Fruit fly (Drosophila melanogaster): ENCODE results near the gene Pus7.
A peak's percentile ranks its signal among the peaks of the same experiment; 100 is the strongest.

Pus7 gene

DNA sequence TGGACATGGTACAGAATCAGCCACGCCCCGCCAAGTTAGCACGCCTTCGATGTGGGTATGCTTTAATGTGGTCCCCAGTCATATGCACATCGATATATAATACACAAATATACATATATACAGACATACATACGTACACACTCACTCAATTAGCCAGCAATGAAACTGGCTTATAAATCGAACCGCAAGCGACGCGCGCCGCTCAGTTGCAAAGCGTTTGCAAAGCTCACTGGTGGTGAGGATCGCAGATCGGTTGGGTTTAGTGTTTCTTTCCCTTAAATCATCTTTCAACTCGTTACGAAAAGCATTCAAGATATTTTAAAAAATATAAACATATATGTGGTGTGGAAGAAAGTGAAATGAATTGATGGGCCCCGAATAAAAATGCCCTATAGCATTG, 18.7 kb downstream of the Pus7 start:
- TF ChIP-seq CG11247 (GFP tag; IDR thresholded peaks at IDR 0.05) (0 out of 2 replicates have a peak, but pooled peaks have one; percentile 6), CG16779 (GFP tag; IDR thresholded peaks at IDR 0.05) (no peak), CG10267 (tag; optimal IDR thresholded peaks at IDR 0.05) (no peak), eve (GFP tag; optimal IDR thresholded peaks at IDR 0.05) (no peak), CG3407 (GFP tag; optimal IDR thresholded peaks at IDR 0.05) (no peak), phol (tag; optimal IDR thresholded peaks at IDR 0.05) (no peak), gsb-n (tag; optimal IDR thresholded peaks at IDR 0.05) (no peak), CG11093 (GFP tag; IDR thresholded peaks at IDR 0.05) (no peak), CG7556 (GFP tag; optimal IDR thresholded peaks at IDR 0.05) (no peak), aop (GFP tag; IDR thresholded peaks at IDR 0.05) (no peak), CG15269 (tag; optimal IDR thresholded peaks at IDR 0.05) (no peak), dati (GFP tag; IDR thresholded peaks at IDR 0.05) (no peak), vvl (GFP tag; IDR thresholded peaks at IDR 0.05) (peak; percentile 35; the same call in 1 of the 2 replicates), CG15696 (tag; optimal IDR thresholded peaks at IDR 0.05) (no peak), inv (GFP tag; IDR thresholded peaks at IDR 0.05; ENCODE audit: partially characterized antibody) (no peak), Fer2 (tag; optimal IDR thresholded peaks at IDR 0.05) (no peak), D19B (GFP tag; optimal IDR thresholded peaks at IDR 0.05) (no peak), CG6254 (GFP tag; optimal IDR thresholded peaks at IDR 0.05) (no peak), run (tag; optimal IDR thresholded peaks at IDR 0.05) (no peak), bcd (GFP tag; optimal IDR thresholded peaks at IDR 0.05) (no peak), CG13624 (GFP tag; optimal IDR thresholded peaks at IDR 0.05) (no peak), CG7987 (GFP tag; optimal IDR thresholded peaks at IDR 0.05) (no peak), chinmo (GFP tag; IDR thresholded peaks at IDR 0.05; ENCODE audit: partially characterized antibody) (peak; percentile 55; the same call in 1 of the 4 replicates), CG7357 (GFP tag; IDR thresholded peaks at IDR 0.05) (no peak), CG6272 (GFP tag; IDR thresholded peaks at IDR 0.05) (no peak), salm (tag; optimal IDR thresholded peaks at IDR 0.05) (no peak), MBD-R2 (GFP tag; IDR thresholded peaks at IDR 0.05) (no peak), CG8765 (GFP tag; IDR thresholded peaks at IDR 0.05) (no peak), Ets97D (GFP tag; optimal IDR thresholded peaks at IDR 0.05) (no peak), sens (GFP tag) (peak; percentile 74), stc (GFP tag; IDR thresholded peaks at IDR 0.05) (no peak), lbe (GFP tag; optimal IDR thresholded peaks at IDR 0.05) (peak; percentile 3), Xrp1 (GFP tag; IDR thresholded peaks at IDR 0.05) (0 out of 2 replicates have a peak, but pooled peaks have one; percentile 8), gem (tag; optimal IDR thresholded peaks at IDR 0.05) (no peak), Xbp1 (GFP tag; optimal IDR thresholded peaks at IDR 0.05) (no peak), CG6765 (GFP tag; optimal IDR thresholded peaks at IDR 0.05) (no peak), Dfd (GFP tag; optimal IDR thresholded peaks at IDR 0.05) (no peak), CG8388 (GFP tag; optimal IDR thresholded peaks at IDR 0.05) (no peak)

DNA sequence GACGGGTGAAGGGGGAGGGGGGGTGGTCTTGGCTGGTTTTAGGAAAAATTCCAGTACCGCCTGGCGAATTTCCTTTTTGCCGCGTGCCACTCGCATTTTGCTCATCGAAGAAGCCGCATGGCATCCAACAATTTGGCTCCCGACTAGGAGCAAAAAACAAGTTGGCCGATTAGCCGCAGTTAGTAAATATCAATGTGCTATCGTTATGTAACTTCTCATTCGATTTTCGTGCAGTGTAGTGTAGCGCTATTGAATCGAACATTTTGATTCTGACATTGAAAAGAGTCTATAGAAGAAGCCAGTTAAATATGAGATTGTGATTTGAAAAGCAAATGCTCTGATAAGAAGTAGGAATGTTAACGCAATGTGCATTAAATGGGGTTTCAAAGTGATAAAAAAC, 19.9 kb downstream of the Pus7 start:
- TF ChIP-seq ro (GFP tag; IDR thresholded peaks at IDR 0.05) = no peak
- peak in 1 of 2 experiments; percentile 79 for TF ChIP-seq Pdp1 (GFP tag; optimal IDR thresholded peaks at IDR 0.05)
- TF ChIP-seq CG2199 (GFP tag; IDR thresholded peaks at IDR 0.05) = 0 out of 3 replicates have a peak, but pooled peaks have one; percentile 52
- 0 out of 3 replicates have a peak, but pooled peaks have one; percentile 9 for TF ChIP-seq row (GFP tag; IDR thresholded peaks at IDR 0.05)
- TF ChIP-seq CG11560 (tag; IDR thresholded peaks at IDR 0.05) = no peak
- TF ChIP-seq grn (GFP tag; optimal IDR thresholded peaks at IDR 0.05) = peak; percentile 16

Data from whole organism, embryonic.